Worm (Caenorhabditis elegans) whole organism, L4 larva: ENCODE measurements around the gene cyn-16.

Experiments
- F10B5.3 ChIP-seq: sonication (generic microtip); optimal IDR thresholded peaks from 2 replicates; lab custom pipeline; 2016; ENCODE audit warnings: mild to moderate bottlenecking, missing genetic modification characterization, missing compliant biosample characterization
- F26F4.8 ChIP-seq: fragments of 200-800 bp; sonication (Bioruptor generic); conservative IDR thresholded peaks from 2 replicates; pipeline ENCODE4 v1.3.6; 2022; ENCODE audit warnings: missing genetic modification characterization, missing compliant biosample characterization
- T26A8.4 ChIP-seq: fragments of 200-800 bp; sonication (Bioruptor generic); IDR thresholded peaks from 2 replicates; pipeline ENCODE4 v1.3.6; 2022; ENCODE audit warnings: missing genetic modification characterization, missing compliant biosample characterization
- Y48G9A.11 ChIP-seq: fragments of 200-800 bp; sonication (Bioruptor generic); IDR thresholded peaks from 2 replicates; pipeline ENCODE4 v1.3.6; 2022; ENCODE audit warnings: missing genetic modification reagents, missing genetic modification characterization, missing compliant biosample characterization
- Y75B8A.6 ChIP-seq: fragments of 200-800 bp; sonication (Bioruptor generic); IDR thresholded peaks from 2 replicates; pipeline ENCODE4 v1.3.6; 2022; ENCODE audit warnings: missing genetic modification reagents, missing genetic modification characterization, missing compliant biosample characterization
- ZK337.2 ChIP-seq: fragments of 200-800 bp; sonication (Bioruptor generic); IDR thresholded peaks from 2 replicates; pipeline ENCODE4 v1.3.6; 2022; ENCODE audit warnings: missing genetic modification reagents, missing genetic modification characterization, missing compliant biosample characterization
- aly-2 ChIP-seq: sonication (generic microtip); optimal IDR thresholded peaks from 2 replicates; lab custom pipeline; 2018; ENCODE audit warnings: missing biosample characterization, missing genetic modification characterization
- ama-1 ChIP-seq: fragments of 150-350 bp; optimal IDR thresholded peaks from 2 replicates; lab custom pipeline; 2014; ENCODE audit warnings: inconsistent platforms, mixed read lengths
- arid-1 ChIP-seq: fragments of 200-800 bp; sonication (Bioruptor generic); conservative IDR thresholded peaks from 2 replicates; pipeline ENCODE4 v1.3.6; 2022; ENCODE audit warnings: missing genetic modification reagents, missing genetic modification characterization, missing compliant biosample characterization
- ceh-28 ChIP-seq: fragments of 150-350 bp; optimal IDR thresholded peaks from 2 replicates; lab custom pipeline; 2014; ENCODE audit warnings: missing biosample characterization, missing genetic modification reagents, missing genetic modification characterization
- ceh-44 ChIP-seq: fragments of 200-800 bp; sonication (Bioruptor generic); IDR thresholded peaks from 2 replicates; pipeline ENCODE4 v1.3.6; 2022; ENCODE audit warnings: missing genetic modification reagents, missing genetic modification characterization, missing compliant biosample characterization
- ces-1 ChIP-seq: fragments of 150-350 bp; sonication (generic microtip); optimal IDR thresholded peaks from 4 replicates; lab custom pipeline; 2014; ENCODE audit warnings: missing biosample characterization, missing genetic modification reagents, missing genetic modification characterization
- ctbp-1 ChIP-seq: fragments of 200-800 bp; sonication (Bioruptor generic); IDR thresholded peaks from 2 replicates; pipeline ENCODE4 v1.3.6; 2022; ENCODE audit warnings: missing genetic modification reagents, missing genetic modification characterization, missing compliant biosample characterization
- daf-12 ChIP-seq: fragments of 150-350 bp; optimal IDR thresholded peaks from 2 replicates; lab custom pipeline; 2014; ENCODE audit warnings: missing biosample characterization, missing genetic modification reagents, missing genetic modification characterization
- daf-16 ChIP-seq, 3 experiments: sonication (generic microtip); optimal IDR thresholded peaks; 2 replicates each; lab custom pipeline; 2016 to 2017; ENCODE audit warnings: missing genetic modification characterization in 3 of 3, missing genetic modification reagents in 3 of 3, mild to moderate bottlenecking in 2 of 3, missing compliant biosample characterization in 2 of 3, missing biosample characterization in 1 of 3, moderate library complexity in 1 of 3
- daf-19 ChIP-seq: fragments of 200-800 bp; sonication (Bioruptor generic); conservative IDR thresholded peaks from 2 replicates; pipeline ENCODE4 v1.3.6; 2022; ENCODE audit warnings: missing genetic modification characterization, missing compliant biosample characterization
- daf-8 ChIP-seq: fragments of 200-800 bp; sonication (Bioruptor generic); IDR thresholded peaks from 2 replicates; pipeline ENCODE4 v1.3.6; 2022; ENCODE audit warnings: missing genetic modification characterization, missing compliant biosample characterization
- dmd-6 ChIP-seq: fragments of 200-800 bp; sonication (Bioruptor generic); IDR thresholded peaks from 2 replicates; pipeline ENCODE4 v1.3.6; 2022; ENCODE audit warnings: missing genetic modification reagents, missing genetic modification characterization, missing compliant biosample characterization
- dmd-9 ChIP-seq: fragments of 200-800 bp; sonication (Bioruptor generic); IDR thresholded peaks from 2 replicates; pipeline ENCODE4 v1.3.6; 2022; ENCODE audit warnings: missing genetic modification reagents, missing genetic modification characterization, missing compliant biosample characterization
- dpl-1 ChIP-seq: fragments of 150-350 bp; optimal IDR thresholded peaks from 2 replicates; lab custom pipeline; 2014; ENCODE audit warnings: missing biosample characterization, missing genetic modification reagents, missing genetic modification characterization
- gei-8 ChIP-seq: fragments of 200-800 bp; sonication (Bioruptor generic); optimal IDR thresholded peaks from 2 replicates; lab custom pipeline; 2018; ENCODE audit warnings: mild to moderate bottlenecking, missing genetic modification characterization, missing compliant biosample characterization
- hif-1 ChIP-seq, 2 experiments: sonication (generic microtip); optimal IDR thresholded peaks; 2 replicates each; lab custom pipeline; 2016 to 2017; ENCODE audit warnings: missing compliant biosample characterization in 2 of 2, missing genetic modification characterization in 2 of 2, missing genetic modification reagents in 2 of 2, missing genotype in 2 of 2, mild to moderate bottlenecking in 1 of 2
- hlh-11 ChIP-seq: fragments of 200-800 bp; sonication (Bioruptor generic); optimal IDR thresholded peaks from 2 replicates; lab custom pipeline; 2018; ENCODE audit warnings: mild to moderate bottlenecking, missing genetic modification characterization, missing compliant biosample characterization
- jun-1 ChIP-seq: fragments of 150-350 bp; optimal IDR thresholded peaks from 2 replicates; lab custom pipeline; 2014; ENCODE audit warnings: missing biosample characterization, missing genetic modification reagents, missing genetic modification characterization
- lin-1 ChIP-seq: fragments of 200-800 bp; sonication (Bioruptor generic); IDR thresholded peaks from 2 replicates; pipeline ENCODE4 v1.3.6; 2022; ENCODE audit warnings: missing genetic modification reagents, missing genetic modification characterization, missing compliant biosample characterization
- lin-29 ChIP-seq: fragments of 200-800 bp; sonication (Bioruptor generic); IDR thresholded peaks from 2 replicates; pipeline ENCODE4 v1.3.6; 2022; ENCODE audit warnings: missing genetic modification reagents, missing genetic modification characterization, missing compliant biosample characterization
- mdl-1 ChIP-seq, 2 experiments: fragments of 150-350 bp in 1 of 2; sonication (generic microtip) in 1 of 2; optimal IDR thresholded peaks; 2 replicates each; lab custom pipeline; 2014 to 2017; ENCODE audit warnings: missing biosample characterization in 2 of 2, missing genetic modification characterization in 2 of 2
- mdt-29 ChIP-seq: fragments of 200-800 bp; sonication (Bioruptor generic); IDR thresholded peaks from 2 replicates; pipeline ENCODE4 v1.3.6; 2022; ENCODE audit warnings: missing genetic modification reagents, missing genetic modification characterization, missing compliant biosample characterization
- mxl-3 ChIP-seq: fragments of 200-800 bp; sonication (Bioruptor generic); optimal IDR thresholded peaks from 2 replicates; lab custom pipeline; 2018; ENCODE audit warnings: mild to moderate bottlenecking, missing genetic modification characterization, missing compliant biosample characterization
- nhr-102 ChIP-seq: sonication (generic microtip); optimal IDR thresholded peaks from 2 replicates; lab custom pipeline; 2016; ENCODE audit warnings: mild to moderate bottlenecking, missing genetic modification characterization, moderate library complexity, missing compliant biosample characterization
- nhr-237 ChIP-seq: sonication (generic microtip); optimal IDR thresholded peaks from 2 replicates; lab custom pipeline; 2017; ENCODE audit warnings: missing biosample characterization, missing genetic modification characterization
- nhr-25 ChIP-seq: sonication (generic microtip); optimal IDR thresholded peaks from 2 replicates; lab custom pipeline; 2017; ENCODE audit warnings: missing genetic modification characterization, mild to moderate bottlenecking, missing compliant biosample characterization, antibody characterized with exemption, moderate library complexity, borderline replicate concordance; ENCODE audit not compliant: insufficient read depth
- nhr-41 ChIP-seq: fragments of 200-800 bp; sonication (Bioruptor generic); IDR thresholded peaks from 2 replicates; pipeline ENCODE4 v1.3.6; 2022; ENCODE audit warnings: missing genetic modification reagents, missing genetic modification characterization, missing compliant biosample characterization
- nhr-6 ChIP-seq: fragments of 150-350 bp; optimal IDR thresholded peaks from 2 replicates; lab custom pipeline; 2014; ENCODE audit warnings: missing biosample characterization, missing genetic modification characterization
- pqm-1 ChIP-seq: sonication (generic microtip); optimal IDR thresholded peaks from 2 replicates; lab custom pipeline; 2017; ENCODE audit warnings: missing biosample characterization, missing genetic modification characterization
- rbr-2 ChIP-seq: sonication (generic microtip); optimal IDR thresholded peaks from 2 replicates; lab custom pipeline; 2016; ENCODE audit warnings: missing genotype, missing genetic modification characterization, missing compliant biosample characterization
- spr-3 ChIP-seq: fragments of 200-800 bp; sonication (Bioruptor generic); optimal IDR thresholded peaks from 2 replicates; lab custom pipeline; 2018; ENCODE audit warnings: mild to moderate bottlenecking, missing genetic modification characterization, missing compliant biosample characterization
- tag-97 ChIP-seq: fragments of 200-800 bp; sonication (Bioruptor generic); IDR thresholded peaks from 2 replicates; pipeline ENCODE4 v1.3.6; 2022; ENCODE audit warnings: missing genetic modification characterization, missing compliant biosample characterization
- unc-62 ChIP-seq, 3 experiments: fragments of 150-350 bp in 1 of 3; sonication (generic microtip); optimal IDR thresholded peaks in 2 of 3; peaks in 1 of 3; 1 replicate in 1 of 3; 2 replicates in 2 of 3; lab custom pipeline; 2014 to 2017; ENCODE audit warnings: missing biosample characterization in 3 of 3, missing genetic modification characterization in 3 of 3, missing genetic modification reagents in 3 of 3, missing genotype in 1 of 3
- vab-7 ChIP-seq: fragments of 200-800 bp; sonication (Bioruptor generic); IDR thresholded peaks from 2 replicates; pipeline ENCODE4 v1.3.6; 2022; ENCODE audit warnings: missing genetic modification reagents, missing genetic modification characterization, missing compliant biosample characterization
- zfp-2 ChIP-seq: sonication (generic microtip); optimal IDR thresholded peaks from 2 replicates; lab custom pipeline; 2016; ENCODE audit warnings: mild to moderate bottlenecking, missing genetic modification characterization, missing compliant biosample characterization
- zip-11 ChIP-seq: fragments of 200-800 bp; sonication (Bioruptor generic); IDR thresholded peaks from 2 replicates; pipeline ENCODE4 v1.3.6; 2022; ENCODE audit warnings: missing genetic modification characterization, missing compliant biosample characterization
- ztf-11 ChIP-seq: fragments of 150-350 bp; optimal IDR thresholded peaks from 2 replicates; lab custom pipeline; 2014; ENCODE audit warnings: missing biosample characterization, missing genetic modification characterization
- ztf-7 ChIP-seq: fragments of 150-350 bp; optimal IDR thresholded peaks from 2 replicates; lab custom pipeline; 2014; ENCODE audit warnings: missing biosample characterization, missing genetic modification characterization

cyn-16 gene

DNA sequence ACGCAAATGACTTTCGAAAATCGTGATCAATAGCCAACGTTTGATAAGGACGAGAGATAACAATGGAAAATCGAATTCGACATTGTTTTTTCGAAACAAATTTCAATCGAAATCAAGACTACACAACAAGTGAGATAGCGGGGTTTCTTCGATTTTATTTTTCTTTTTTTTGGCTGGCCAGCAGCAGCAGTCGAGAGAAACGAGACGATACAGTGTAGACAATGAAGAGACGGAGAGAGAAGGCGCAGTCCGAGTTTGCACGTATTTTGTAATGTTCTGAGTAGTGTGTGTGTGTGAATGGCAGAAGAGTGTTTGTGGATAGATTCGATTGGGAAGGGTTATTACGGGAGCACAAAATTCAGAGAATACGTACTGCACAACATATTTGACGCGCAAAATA is 3.6 kb upstream of the cyn-16 start (continued):
- TF ChIP-seq hlh-11 (tag; lab: Kevin White, UChicago): peak; percentile 85
- TF ChIP-seq spr-3 (GFP tag; lab: Kevin White, UChicago): no peak
- TF ChIP-seq ceh-44 (GFP tag; lab: Robert Waterston, UW): no peak
- peak; percentile 22 for TF ChIP-seq nhr-25
- TF ChIP-seq T26A8.4 (GFP tag; lab: Robert Waterston, UW): no peak

ce11 chrII:12039039-12039438 is 2.5 kb upstream of the cyn-16 start, which contains the start of gene tpi-1:
Gene tpi-1, minus strand, starts transcription at chrII:12039139.
- TF ChIP-seq mxl-3 (GFP tag; lab: Kevin White, UChicago) (no peak), jun-1 (tag; lab: Kevin White, UChicago) (no peak), ztf-11 (no peak), daf-12 (no peak), ztf-7 (tag; lab: Kevin White, UChicago) (no peak), nhr-6 (tag; lab: Kevin White, UChicago) (no peak), daf-19 (GFP tag; lab: Robert Waterston, UW) (no peak), lin-1 (no peak), lin-29 (no peak), hif-1 (tag; optimal IDR thresholded peaks at IDR 0.05; lab: Kevin White, UChicago) (no peak), rbr-2 (no peak), ceh-44 (GFP tag; lab: Robert Waterston, UW) (no peak), F26F4.8 (GFP tag; lab: Robert Waterston, UW) (no peak), vab-7 (no peak), tag-97 (GFP tag; lab: Robert Waterston, UW) (no peak), dpl-1 (GFP tag; lab: Kevin White, UChicago) (no peak), aly-2 (no peak), ctbp-1 (no peak), nhr-41 (GFP tag; lab: Robert Waterston, UW) (no peak), F10B5.3 (no peak)
- TF ChIP-seq, all 104 proteins: peak for 0

ce11 chrII:12036075-12036474 is 467 bp downstream of the cyn-16 start:
- TF ChIP-seq nhr-25: no peak
- TF ChIP-seq dmd-9 (GFP tag; lab: Robert Waterston, UW): no peak
- TF ChIP-seq spr-3 (GFP tag; lab: Kevin White, UChicago): no peak
- no peak for TF ChIP-seq ZK337.2 (GFP tag; lab: Robert Waterston, UW)
- no peak for TF ChIP-seq mxl-3 (GFP tag; lab: Kevin White, UChicago)
- no peak for TF ChIP-seq ces-1 (GFP tag; lab: Kevin White, UChicago)
- TF ChIP-seq F26F4.8 (GFP tag; lab: Robert Waterston, UW): no peak

- TF ChIP-seq Y48G9A.11 (GFP tag; lab: Robert Waterston, UW): no peak
- no peak for TF ChIP-seq daf-8 (GFP tag; lab: Robert Waterston, UW)
- peak in 1 of 2 experiments; percentile 94 for TF ChIP-seq unc-62 (GFP tag; optimal IDR thresholded peaks at IDR 0.05 in 1 of 2; lab: Kevin White, UChicago)
- no peak for TF ChIP-seq unc-62 (tag; optimal IDR thresholded peaks at IDR 0.05; lab: Kevin White, UChicago)
- TF ChIP-seq ceh-28: peak; percentile 32
Observed at ce11 chrII:12028707-12029106, 7.8 kb downstream of the cyn-16 start.

DNA sequence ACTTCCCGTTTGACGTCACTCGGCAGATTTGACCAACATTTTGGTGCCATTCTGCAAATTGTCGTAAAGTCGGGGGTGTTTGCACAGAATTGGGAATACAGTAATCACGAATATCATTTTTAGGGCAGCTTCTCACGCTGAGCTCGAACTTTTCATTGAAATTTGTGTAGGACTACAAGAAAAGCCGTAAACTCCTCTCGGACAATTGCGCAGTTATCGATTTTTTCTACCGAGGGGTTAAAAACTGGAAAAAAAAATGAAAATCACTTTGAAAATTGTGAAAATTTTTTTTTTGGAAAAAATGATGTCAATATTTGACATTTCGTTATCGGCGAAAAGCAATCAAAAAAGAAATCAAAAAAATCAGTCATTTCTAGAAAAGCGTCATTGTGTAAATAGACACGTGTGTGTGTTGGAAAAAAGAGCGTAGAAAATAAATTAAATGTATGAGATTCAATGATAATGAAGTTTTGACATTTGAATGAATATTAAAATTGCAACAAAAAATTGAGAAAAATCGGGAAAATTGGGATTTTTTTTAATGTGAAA is 8.8 kb downstream of the cyn-16 start, which contains the start of gene Y17G7B.8:
Gene Y17G7B.8 (minus strand): TSS at position 51 of the 549 bp plus-strand sequence.
- TF ChIP-seq ama-1 (lab: Kevin White, UChicago): no peak
- TF ChIP-seq nhr-6 (tag; lab: Kevin White, UChicago): peak; percentile 92
- no peak for TF ChIP-seq arid-1 (GFP tag; lab: Robert Waterston, UW)
- peak; percentile 64 for TF ChIP-seq pqm-1
- no peak for TF ChIP-seq tag-97 (GFP tag; lab: Robert Waterston, UW)
- peak in 1 of 2 experiments; percentile 55 for TF ChIP-seq mdl-1 (tag; optimal IDR thresholded peaks at IDR 0.05; lab: Kevin White, UChicago)
- peak; percentile 75; the same call in 1 of the 2 replicates for TF ChIP-seq dmd-6
- TF ChIP-seq daf-16 (GFP tag; optimal IDR thresholded peaks at IDR 0.05; lab: Kevin White, UChicago): no peak
- peak; percentile 87 for TF ChIP-seq daf-16 (tag; optimal IDR thresholded peaks at IDR 0.05; lab: Kevin White, UChicago)
- no peak for TF ChIP-seq nhr-102 (tag; lab: Kevin White, UChicago)
- no peak for TF ChIP-seq zfp-2 (tag; lab: Kevin White, UChicago)
- no peak for TF ChIP-seq zip-11 (GFP tag; lab: Robert Waterston, UW)
- TF ChIP-seq mdt-29 (GFP tag; lab: Robert Waterston, UW): no peak
- no peak for TF ChIP-seq ces-1 (GFP tag; lab: Kevin White, UChicago)
- no peak for TF ChIP-seq nhr-237 (tag; lab: Kevin White, UChicago)
- TF ChIP-seq Y75B8A.6 (GFP tag; lab: Robert Waterston, UW): no peak
- no peak for TF ChIP-seq gei-8
